Worm (Caenorhabditis elegans) whole organism, L4 larva: ENCODE measurements around the gene Y39A1C.1.

Source experiments
- F49E8.2 ChIP-seq: sonication (generic microtip); optimal IDR thresholded peaks from 2 replicates; lab custom pipeline; 2016; ENCODE audit warnings: missing compliant biosample characterization, mild to moderate bottlenecking, missing genetic modification characterization, borderline replicate concordance
- R02D3.7 ChIP-seq: fragments of 150-350 bp; sonication (generic microtip); optimal IDR thresholded peaks from 3 replicates; lab custom pipeline; 2014; ENCODE audit warnings: missing biosample characterization, missing genetic modification characterization
- T20F7.1 ChIP-seq: fragments of 200-800 bp; sonication (Bioruptor generic); optimal IDR thresholded peaks from 2 replicates; lab custom pipeline; 2018; ENCODE audit warnings: mild to moderate bottlenecking, missing genetic modification characterization, missing compliant biosample characterization
- T26A8.4 ChIP-seq: fragments of 200-800 bp; sonication (Bioruptor generic); IDR thresholded peaks from 2 replicates; pipeline ENCODE4 v1.3.6; 2022; ENCODE audit warnings: missing genetic modification characterization, missing compliant biosample characterization
- Y105C5A.15 ChIP-seq: fragments of 200-800 bp; sonication (Bioruptor generic); IDR thresholded peaks from 2 replicates; pipeline ENCODE4 v1.3.6; 2022; ENCODE audit warnings: missing genetic modification characterization, missing compliant biosample characterization
- Y48G9A.11 ChIP-seq: fragments of 200-800 bp; sonication (Bioruptor generic); IDR thresholded peaks from 2 replicates; pipeline ENCODE4 v1.3.6; 2022; ENCODE audit warnings: missing genetic modification reagents, missing genetic modification characterization, missing compliant biosample characterization
- Y75B8A.6 ChIP-seq: fragments of 200-800 bp; sonication (Bioruptor generic); IDR thresholded peaks from 2 replicates; pipeline ENCODE4 v1.3.6; 2022; ENCODE audit warnings: missing genetic modification reagents, missing genetic modification characterization, missing compliant biosample characterization
- ZK337.2 ChIP-seq: fragments of 200-800 bp; sonication (Bioruptor generic); IDR thresholded peaks from 2 replicates; pipeline ENCODE4 v1.3.6; 2022; ENCODE audit warnings: missing genetic modification reagents, missing genetic modification characterization, missing compliant biosample characterization
- aha-1 ChIP-seq: fragments of 150-350 bp; peaks from one replicate; lab custom pipeline; 2014; ENCODE audit warnings: missing biosample characterization, missing genetic modification characterization
- ama-1 ChIP-seq: fragments of 150-350 bp; optimal IDR thresholded peaks from 2 replicates; lab custom pipeline; 2014; ENCODE audit warnings: inconsistent platforms, mixed read lengths
- attf-4 ChIP-seq: sonication (generic microtip); optimal IDR thresholded peaks from 3 replicates; lab custom pipeline; 2017; ENCODE audit warnings: missing biosample characterization, missing genetic modification characterization
- ceh-20 ChIP-seq: fragments of 200-800 bp; sonication (Bioruptor generic); IDR thresholded peaks from 2 replicates; pipeline ENCODE4 v1.3.6; 2022; ENCODE audit warnings: missing genetic modification reagents, missing genetic modification characterization, missing compliant biosample characterization
- ceh-62 ChIP-seq: sonication (generic microtip); optimal IDR thresholded peaks from 2 replicates; lab custom pipeline; 2017; ENCODE audit warnings: missing biosample characterization, missing genetic modification characterization
- ceh-82 ChIP-seq: sonication (generic microtip); optimal IDR thresholded peaks from 2 replicates; lab custom pipeline; 2017; ENCODE audit warnings: missing biosample characterization, missing genetic modification characterization
- cey-2 ChIP-seq: sonication (generic microtip); optimal IDR thresholded peaks from 3 replicates; lab custom pipeline; 2017; ENCODE audit warnings: missing genetic modification characterization, mild to moderate bottlenecking, missing compliant biosample characterization, antibody characterized with exemption, borderline replicate concordance; ENCODE audit not compliant: insufficient read depth
- daf-12 ChIP-seq: fragments of 150-350 bp; optimal IDR thresholded peaks from 2 replicates; lab custom pipeline; 2014; ENCODE audit warnings: missing biosample characterization, missing genetic modification reagents, missing genetic modification characterization
- daf-16 ChIP-seq, 3 experiments: sonication (generic microtip); optimal IDR thresholded peaks; 2 replicates each; lab custom pipeline; 2016 to 2017; ENCODE audit warnings: missing genetic modification characterization in 3 of 3, missing genetic modification reagents in 3 of 3, mild to moderate bottlenecking in 2 of 3, missing compliant biosample characterization in 2 of 3, missing biosample characterization in 1 of 3, moderate library complexity in 1 of 3
- dmd-6 ChIP-seq: fragments of 200-800 bp; sonication (Bioruptor generic); IDR thresholded peaks from 2 replicates; pipeline ENCODE4 v1.3.6; 2022; ENCODE audit warnings: missing genetic modification reagents, missing genetic modification characterization, missing compliant biosample characterization
- dmd-8 ChIP-seq: fragments of 200-800 bp; sonication (Bioruptor generic); IDR thresholded peaks from 2 replicates; pipeline ENCODE4 v1.3.6; 2022; ENCODE audit warnings: missing genetic modification characterization, missing compliant biosample characterization
- duxl-1 ChIP-seq: sonication (generic microtip); optimal IDR thresholded peaks from 2 replicates; lab custom pipeline; 2016; ENCODE audit warnings: mild to moderate bottlenecking, missing genetic modification characterization, moderate library complexity, missing compliant biosample characterization; ENCODE audit not compliant: poor library complexity
- dve-1 ChIP-seq: sonication (generic microtip); optimal IDR thresholded peaks from 2 replicates; lab custom pipeline; 2017; ENCODE audit warnings: antibody characterized with exemption, mild to moderate bottlenecking, missing genetic modification characterization, missing compliant biosample characterization; ENCODE audit not compliant: insufficient read depth
- egl-43 ChIP-seq: fragments of 200-800 bp; sonication (Bioruptor generic); IDR thresholded peaks from 2 replicates; pipeline ENCODE4 v1.3.6; 2022; ENCODE audit warnings: missing genetic modification reagents, missing genetic modification characterization, missing compliant biosample characterization
- fkh-10 ChIP-seq: fragments of 150-350 bp; optimal IDR thresholded peaks from 2 replicates; lab custom pipeline; 2014; ENCODE audit warnings: missing biosample characterization, missing genetic modification reagents, missing genetic modification characterization
- fos-1 ChIP-seq: fragments of 150-350 bp; optimal IDR thresholded peaks from 2 replicates; lab custom pipeline; 2014; ENCODE audit warnings: missing biosample characterization, missing genetic modification characterization
- hif-1 ChIP-seq, 2 experiments: sonication (generic microtip); optimal IDR thresholded peaks; 2 replicates each; lab custom pipeline; 2016 to 2017; ENCODE audit warnings: missing compliant biosample characterization in 2 of 2, missing genetic modification characterization in 2 of 2, missing genetic modification reagents in 2 of 2, missing genotype in 2 of 2, mild to moderate bottlenecking in 1 of 2
- hlh-11 ChIP-seq: fragments of 200-800 bp; sonication (Bioruptor generic); optimal IDR thresholded peaks from 2 replicates; lab custom pipeline; 2018; ENCODE audit warnings: mild to moderate bottlenecking, missing genetic modification characterization, missing compliant biosample characterization
- lin-13 ChIP-seq: fragments of 150-350 bp; optimal IDR thresholded peaks from 2 replicates; lab custom pipeline; 2014; ENCODE audit warnings: missing biosample characterization, missing genetic modification reagents, missing genetic modification characterization
- lin-39 ChIP-seq: fragments of 150-350 bp; optimal IDR thresholded peaks from 2 replicates; lab custom pipeline; 2014; ENCODE audit warnings: missing biosample characterization, missing genetic modification reagents, missing genetic modification characterization
- madf-5 ChIP-seq, 2 experiments: fragments of 200-800 bp; sonication (Bioruptor generic); IDR thresholded peaks; 2 replicates each; pipeline ENCODE4 v1.3.6; 2022; ENCODE audit warnings: missing compliant biosample characterization in 2 of 2, missing genetic modification characterization in 2 of 2
- mdl-1 ChIP-seq, 2 experiments: fragments of 150-350 bp in 1 of 2; sonication (generic microtip) in 1 of 2; optimal IDR thresholded peaks; 2 replicates each; lab custom pipeline; 2014 to 2017; ENCODE audit warnings: missing biosample characterization in 2 of 2, missing genetic modification characterization in 2 of 2
- mep-1 ChIP-seq: fragments of 150-350 bp; sonication (generic microtip); optimal IDR thresholded peaks from 3 replicates; lab custom pipeline; 2014; ENCODE audit warnings: missing biosample characterization, missing genetic modification characterization
- mes-2 ChIP-seq: sonication (generic microtip); optimal IDR thresholded peaks from 2 replicates; lab custom pipeline; 2016; ENCODE audit warnings: missing genotype, mild to moderate bottlenecking, missing genetic modification characterization, missing compliant biosample characterization; ENCODE audit not compliant: poor library complexity, severe bottlenecking
- mxl-2 ChIP-seq: fragments of 200-800 bp; sonication (Bioruptor generic); conservative IDR thresholded peaks from 2 replicates; pipeline ENCODE4 v1.3.6; 2022; ENCODE audit warnings: missing genetic modification reagents, missing genetic modification characterization, missing compliant biosample characterization
- nhr-11 ChIP-seq: fragments of 150-350 bp; optimal IDR thresholded peaks from 2 replicates; lab custom pipeline; 2014; ENCODE audit warnings: missing biosample characterization, missing genetic modification characterization
- nhr-25 ChIP-seq: sonication (generic microtip); optimal IDR thresholded peaks from 2 replicates; lab custom pipeline; 2017; ENCODE audit warnings: missing genetic modification characterization, mild to moderate bottlenecking, missing compliant biosample characterization, antibody characterized with exemption, moderate library complexity, borderline replicate concordance; ENCODE audit not compliant: insufficient read depth
- nhr-6 ChIP-seq: fragments of 150-350 bp; optimal IDR thresholded peaks from 2 replicates; lab custom pipeline; 2014; ENCODE audit warnings: missing biosample characterization, missing genetic modification characterization
- nhr-76 ChIP-seq: fragments of 150-350 bp; optimal IDR thresholded peaks from 2 replicates; lab custom pipeline; 2014; ENCODE audit warnings: missing biosample characterization, missing genetic modification characterization
- pha-4 ChIP-seq, 2 experiments: fragments of 150-350 bp in 1 of 2; fragments of 200-800 bp in 1 of 2; sonication (Bioruptor generic) in 1 of 2; IDR thresholded peaks in 1 of 2; optimal IDR thresholded peaks in 1 of 2; 2 replicates each; pipeline versions ENCODE4 v1.3.6 to Lab custom; 2014 to 2022; ENCODE audit warnings: missing genetic modification characterization in 2 of 2, missing genetic modification reagents in 2 of 2, missing biosample characterization in 1 of 2, missing compliant biosample characterization in 1 of 2
- php-3 ChIP-seq: fragments of 200-800 bp; sonication (Bioruptor generic); IDR thresholded peaks from 2 replicates; pipeline ENCODE4 v1.3.6; 2022; ENCODE audit warnings: missing genetic modification reagents, missing genetic modification characterization, missing compliant biosample characterization
- skn-1 ChIP-seq: fragments of 150-350 bp; optimal IDR thresholded peaks from 2 replicates; lab custom pipeline; 2014; ENCODE audit warnings: missing biosample characterization, missing genetic modification characterization
- snpc-1.2 ChIP-seq: fragments of 200-800 bp; sonication (Bioruptor generic); IDR thresholded peaks from 2 replicates; pipeline ENCODE4 v1.3.6; 2022; ENCODE audit warnings: missing genetic modification reagents, missing genetic modification characterization, missing compliant biosample characterization
- spr-3 ChIP-seq: fragments of 200-800 bp; sonication (Bioruptor generic); optimal IDR thresholded peaks from 2 replicates; lab custom pipeline; 2018; ENCODE audit warnings: mild to moderate bottlenecking, missing genetic modification characterization, missing compliant biosample characterization
- tag-97 ChIP-seq: fragments of 200-800 bp; sonication (Bioruptor generic); IDR thresholded peaks from 2 replicates; pipeline ENCODE4 v1.3.6; 2022; ENCODE audit warnings: missing genetic modification characterization, missing compliant biosample characterization
- unc-130 ChIP-seq: sonication (generic microtip); optimal IDR thresholded peaks from 2 replicates; lab custom pipeline; 2016; ENCODE audit warnings: missing genetic modification reagents, missing genetic modification characterization, missing compliant biosample characterization
- unc-39 ChIP-seq: sonication (generic microtip); optimal IDR thresholded peaks from 2 replicates; lab custom pipeline; 2017; ENCODE audit warnings: missing biosample characterization, missing genetic modification characterization
- zag-1 ChIP-seq: fragments of 150-350 bp; optimal IDR thresholded peaks from 2 replicates; lab custom pipeline; 2014; ENCODE audit warnings: missing biosample characterization, missing genetic modification characterization
- zfp-2 ChIP-seq: sonication (generic microtip); optimal IDR thresholded peaks from 2 replicates; lab custom pipeline; 2016; ENCODE audit warnings: mild to moderate bottlenecking, missing genetic modification characterization, missing compliant biosample characterization
- zfp-3 ChIP-seq: fragments of 200-800 bp; sonication (Bioruptor generic); conservative IDR thresholded peaks from 2 replicates; pipeline ENCODE4 v1.3.6; 2022; ENCODE audit warnings: missing genetic modification reagents, missing genetic modification characterization, missing compliant biosample characterization
- zip-11 ChIP-seq: fragments of 200-800 bp; sonication (Bioruptor generic); IDR thresholded peaks from 2 replicates; pipeline ENCODE4 v1.3.6; 2022; ENCODE audit warnings: missing genetic modification characterization, missing compliant biosample characterization
- zip-2 ChIP-seq: fragments of 150-350 bp; optimal IDR thresholded peaks from 2 replicates; lab custom pipeline; 2014; ENCODE audit warnings: missing biosample characterization, missing genetic modification characterization

Y39A1C.1 gene

DNA sequence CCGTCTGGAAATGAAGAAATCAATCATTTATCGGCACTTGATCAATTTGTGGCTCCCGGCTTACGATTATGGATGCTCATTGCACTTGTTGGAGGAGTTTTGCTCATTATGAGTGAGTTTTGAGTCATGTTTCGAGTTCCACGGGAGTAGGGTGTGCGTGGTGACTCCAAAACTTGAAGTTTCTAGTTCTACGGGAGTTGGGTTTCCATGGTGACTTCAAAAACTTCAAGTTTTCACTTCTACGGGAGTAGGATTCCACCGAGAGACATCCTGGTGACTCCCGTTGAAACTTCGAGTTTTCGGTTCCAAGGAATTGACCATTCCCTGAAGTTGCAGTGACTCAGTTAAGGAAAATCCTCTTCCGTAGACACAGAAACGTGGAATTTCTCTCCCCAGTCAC lies 1.6 kb downstream of the Y39A1C.1 start (continued):
- TF ChIP-seq ceh-82 (tag; lab: Kevin White, UChicago) (no peak), nhr-6 (tag; lab: Kevin White, UChicago) (no peak), snpc-1.2 (GFP tag; lab: Robert Waterston, UW) (no peak), ZK337.2 (GFP tag; lab: Robert Waterston, UW) (peak; percentile 57; the same call in 1 of the 2 replicates), mes-2 (tag; lab: Kevin White, UChicago) (peak; percentile 90), zip-2 (tag; lab: Kevin White, UChicago) (no peak), aha-1 (tag; lab: Kevin White, UChicago) (no peak), duxl-1 (tag; lab: Kevin White, UChicago) (no peak), zag-1 (tag; lab: Kevin White, UChicago) (no peak), daf-12 (tag; lab: Kevin White, UChicago) (no peak), ceh-62 (tag; lab: Kevin White, UChicago) (no peak), php-3 (GFP tag; lab: Robert Waterston, UW) (no peak), F49E8.2 (tag; lab: Kevin White, UChicago) (no peak), nhr-11 (no peak), nhr-76 (no peak), cey-2 (tag; lab: Kevin White, UChicago) (no peak), T20F7.1 (GFP tag; lab: Kevin White, UChicago) (no peak), pha-4 (GFP tag; IDR thresholded peaks at IDR 0.05; lab: Robert Waterston, UW) (no peak), pha-4 (tag; optimal IDR thresholded peaks at IDR 0.05; lab: Kevin White, UChicago) (no peak), T26A8.4 (no peak), Y105C5A.15 (no peak), fos-1 (tag; lab: Kevin White, UChicago) (no peak), spr-3 (GFP tag; lab: Kevin White, UChicago) (no peak), madf-5 (GFP tag; IDR thresholded peaks at IDR 0.05; lab: Robert Waterston, UW) (0 out of 4 replicates have a peak, but pooled peaks of 1 of the 2 experiments have one; percentile 35), attf-4 (no peak), ceh-20 (GFP tag; lab: Robert Waterston, UW) (no peak), mep-1 (no peak), hif-1 (tag; optimal IDR thresholded peaks at IDR 0.05; lab: Kevin White, UChicago) (peak in 1 of 2 experiments; percentile 72), egl-43 (no peak), R02D3.7 (tag; lab: Kevin White, UChicago) (no peak), Y75B8A.6 (GFP tag; lab: Robert Waterston, UW) (no peak), mdl-1 (tag; optimal IDR thresholded peaks at IDR 0.05; lab: Kevin White, UChicago) (no peak), Y48G9A.11 (peak; percentile 51; the same call in 1 of the 2 replicates), unc-39 (tag; lab: Kevin White, UChicago) (no peak), unc-130 (GFP tag; lab: Kevin White, UChicago) (peak; percentile 77), dmd-6 (GFP tag; lab: Robert Waterston, UW) (peak; percentile 22; the same call in 1 of the 2 replicates), zip-11 (GFP tag; lab: Robert Waterston, UW) (no peak), fkh-10 (GFP tag; lab: Kevin White, UChicago) (no peak), dve-1 (tag; lab: Kevin White, UChicago) (no peak), dmd-8 (GFP tag; lab: Robert Waterston, UW) (no peak), skn-1 (tag; lab: Kevin White, UChicago) (no peak), hlh-11 (tag; lab: Kevin White, UChicago) (no peak), nhr-25 (tag; lab: Kevin White, UChicago) (no peak), lin-13 (no peak), lin-39 (tag; lab: Kevin White, UChicago) (no peak), ama-1 (lab: Kevin White, UChicago) (no peak), daf-16 (GFP tag; optimal IDR thresholded peaks at IDR 0.05; lab: Kevin White, UChicago) (no peak), daf-16 (tag; optimal IDR thresholded peaks at IDR 0.05; lab: Kevin White, UChicago) (no peak), mxl-2 (GFP tag; lab: Robert Waterston, UW) (no peak), zfp-2 (tag; lab: Kevin White, UChicago) (no peak), zfp-3 (GFP tag; lab: Robert Waterston, UW) (no peak), tag-97 (GFP tag; lab: Robert Waterston, UW) (0 out of 2 replicates have a peak, but pooled peaks have one; percentile 57)
